Fruit fly (Drosophila melanogaster) whole organism, wandering third instar larva: ENCODE results near the gene CG9121.

Experiments
- Dfd ChIP-seq: fragments of >200 bp; optimal IDR thresholded peaks from 2 replicates; lab custom pipeline; 2017; ENCODE audit warnings: missing biosample characterization, missing genetic modification characterization
- N ChIP-seq: fragments of >200 bp; optimal IDR thresholded peaks from 2 replicates; lab custom pipeline; 2018; ENCODE audit warnings: missing biosample characterization, missing external identifiers, missing genetic modification characterization
- Sp1 ChIP-seq: fragments of 200-800 bp; sonication (Bioruptor generic); optimal IDR thresholded peaks from 3 replicates; lab custom pipeline; 2019; ENCODE audit warnings: missing biosample characterization, mild to moderate bottlenecking, missing genetic modification characterization, moderate library complexity
- dmrt93B ChIP-seq: fragments of 200-800 bp; sonication (Bioruptor generic); optimal IDR thresholded peaks from 2 replicates; lab custom pipeline; 2018; ENCODE audit warnings: missing biosample characterization, mild to moderate bottlenecking, missing genetic modification characterization
- dsf ChIP-seq: sonication (Bioruptor generic); optimal IDR thresholded peaks from 2 replicates; lab custom pipeline; 2016; ENCODE audit warnings: missing biosample characterization, missing genetic modification characterization, borderline replicate concordance
- h ChIP-seq: fragments of 200-800 bp; sonication (Bioruptor generic); optimal IDR thresholded peaks from 3 replicates; lab custom pipeline; 2016; ENCODE audit warnings: missing biosample characterization, mild to moderate bottlenecking, missing genetic modification characterization
- lola ChIP-seq: fragments of >200 bp; optimal IDR thresholded peaks from 2 replicates; lab custom pipeline; 2017; ENCODE audit warnings: missing biosample characterization, missing genetic modification characterization
- psq ChIP-seq: fragments of 200-800 bp; sonication (Bioruptor generic); optimal IDR thresholded peaks from 3 replicates; lab custom pipeline; 2017; ENCODE audit warnings: missing biosample characterization, mild to moderate bottlenecking, missing genetic modification characterization, moderate library complexity
- woc ChIP-seq: sonication (Bioruptor generic); optimal IDR thresholded peaks from 2 replicates; lab custom pipeline; 2016; ENCODE audit warnings: missing biosample characterization, mild to moderate bottlenecking, missing genetic modification characterization

- TF ChIP-seq lola (GFP tag; lab: Kevin White, UChicago), result no peak
- no peak for TF ChIP-seq dmrt93B (GFP tag; lab: Kevin White, UChicago)
- TF ChIP-seq dsf (GFP tag; lab: Kevin White, UChicago), result no peak
- TF ChIP-seq N (GFP tag; lab: Kevin White, UChicago), result no peak
- TF ChIP-seq Dfd (GFP tag; lab: Kevin White, UChicago), result no peak
- no peak for TF ChIP-seq Sp1
- TF ChIP-seq h (GFP tag; lab: Kevin White, UChicago), result no peak
- TF ChIP-seq psq (GFP tag; lab: Kevin White, UChicago), result no peak
- TF ChIP-seq woc (GFP tag; lab: Kevin White, UChicago), result no peak
Observed at dm6 chr2L:5001582-5001929, 49.3 kb downstream of the CG9121 start.
